Fruit fly (Drosophila melanogaster) whole organism, embryonic: ENCODE results near the gene Faa.

ENCODE experiments used
- Antp ChIP-seq: fragments of 200-800 bp; sonication (Bioruptor generic); optimal IDR thresholded peaks from 3 replicates; lab custom pipeline; 2016; ENCODE audit warnings: missing biosample characterization, missing genetic modification characterization
- B-H1 ChIP-seq: fragments of 200-800 bp; sonication (Bioruptor generic); IDR thresholded peaks from 3 replicates; pipeline ENCODE4 v1.3.6; 2022; ENCODE audit warnings: missing biosample characterization, missing genetic modification characterization
- C15 ChIP-seq: fragments of 200-800 bp; sonication (Bioruptor generic); IDR thresholded peaks from 3 replicates; pipeline ENCODE4 v1.3.6; 2022; ENCODE audit warnings: missing biosample characterization, missing genetic modification characterization
- CG10321 ChIP-seq: fragments of 200-800 bp; sonication (Bioruptor generic); IDR thresholded peaks from 2 replicates; pipeline ENCODE4 v1.3.6; 2022; ENCODE audit warnings: missing biosample characterization, missing genetic modification characterization
- CG12299 ChIP-seq: fragments of 200-800 bp; sonication (Bioruptor generic); optimal IDR thresholded peaks from 2 replicates; lab custom pipeline; 2018; ENCODE audit warnings: missing biosample characterization, mild to moderate bottlenecking, missing genetic modification characterization
- CG15479 ChIP-seq: fragments of 200-800 bp; sonication (Bioruptor generic); optimal IDR thresholded peaks from 3 replicates; lab custom pipeline; 2019; ENCODE audit warnings: missing biosample characterization, mild to moderate bottlenecking, missing genetic modification characterization, moderate library complexity
- CG15601 ChIP-seq: fragments of 200-800 bp; sonication (Bioruptor generic); optimal IDR thresholded peaks from 3 replicates; lab custom pipeline; 2019; ENCODE audit warnings: missing biosample characterization, mild to moderate bottlenecking, missing genetic modification characterization, moderate library complexity
- CG17612 ChIP-seq: fragments of 200-800 bp; sonication (Bioruptor generic); IDR thresholded peaks from 2 replicates; pipeline ENCODE4 v1.3.6; 2022; ENCODE audit warnings: missing biosample characterization, missing genetic modification characterization
- CG2120 ChIP-seq: fragments of 200-800 bp; sonication (Bioruptor generic); optimal IDR thresholded peaks from 3 replicates; lab custom pipeline; 2016; ENCODE audit warnings: missing biosample characterization, missing genetic modification characterization
- CG2129 ChIP-seq: fragments of 200-800 bp; sonication (Bioruptor generic); IDR thresholded peaks from 2 replicates; pipeline ENCODE4 v1.3.6; 2022; ENCODE audit warnings: missing biosample characterization, missing genetic modification characterization; ENCODE audit not compliant: partially characterized antibody
- CG2712 ChIP-seq: fragments of 200-800 bp; optimal IDR thresholded peaks from 3 replicates; lab custom pipeline; 2019; ENCODE audit warnings: missing biosample characterization, mild to moderate bottlenecking, missing genetic modification characterization, moderate library complexity
- CG30020 ChIP-seq: fragments of 200-800 bp; optimal IDR thresholded peaks from 2 replicates; lab custom pipeline; 2019; ENCODE audit warnings: missing biosample characterization, mild to moderate bottlenecking, missing genetic modification characterization, moderate library complexity
- CG4707 ChIP-seq: fragments of 200-800 bp; sonication (Bioruptor generic); optimal IDR thresholded peaks from 2 replicates; lab custom pipeline; 2018; ENCODE audit warnings: missing biosample characterization, mild to moderate bottlenecking, missing genetic modification characterization, moderate library complexity
- CG7786 ChIP-seq: fragments of 200-800 bp; sonication (Bioruptor generic); optimal IDR thresholded peaks from 2 replicates; lab custom pipeline; 2016; ENCODE audit warnings: missing biosample characterization, missing genetic modification characterization
- CG7839 ChIP-seq: fragments of 200-800 bp; sonication (Bioruptor generic); optimal IDR thresholded peaks from 3 replicates; lab custom pipeline; 2018; ENCODE audit warnings: missing biosample characterization, mild to moderate bottlenecking, missing genetic modification characterization, moderate library complexity
- CG8089 ChIP-seq: fragments of 200-800 bp; sonication (Bioruptor generic); optimal IDR thresholded peaks from 3 replicates; lab custom pipeline; 2016; ENCODE audit warnings: missing biosample characterization, missing genetic modification characterization
- CG8765 ChIP-seq: fragments of 200-800 bp; sonication (Bioruptor generic); IDR thresholded peaks from 2 replicates; pipeline ENCODE4 v1.3.6; 2022; ENCODE audit warnings: missing biosample characterization, missing genetic modification characterization
- CkIIα-i1 ChIP-seq: fragments of 200-800 bp; sonication (Bioruptor generic); IDR thresholded peaks from 2 replicates; pipeline ENCODE4 v1.3.6; 2022; ENCODE audit warnings: missing biosample characterization, missing genetic modification characterization
- Dad ChIP-seq: fragments of 200-800 bp; sonication (Bioruptor generic); optimal IDR thresholded peaks from 3 replicates; lab custom pipeline; 2016; ENCODE audit warnings: missing biosample characterization, missing genetic modification characterization
- Dbx ChIP-seq: fragments of 200-800 bp; sonication (Bioruptor generic); IDR thresholded peaks from 3 replicates; pipeline ENCODE4 v1.3.6; 2022; ENCODE audit warnings: missing biosample characterization, missing genetic modification characterization
- Eip74EF ChIP-seq, 2 experiments: fragments of 200-800 bp in 1 of 2; fragments of >200 bp in 1 of 2; sonication (Bioruptor generic) in 1 of 2; optimal IDR thresholded peaks; 2 replicates each; lab custom pipeline; 2017 to 2019; ENCODE audit warnings: missing biosample characterization in 2 of 2, missing genetic modification characterization in 2 of 2, mild to moderate bottlenecking in 1 of 2, moderate library complexity in 1 of 2
- Hr78 ChIP-seq, 2 experiments: fragments of 200-800 bp in 1 of 2; fragments of >200 bp in 1 of 2; sonication (Bioruptor generic) in 1 of 2; optimal IDR thresholded peaks; 2 replicates each; lab custom pipeline; 2017 to 2019; ENCODE audit warnings: missing biosample characterization in 2 of 2, missing genetic modification characterization in 2 of 2, mild to moderate bottlenecking in 1 of 2, moderate library complexity in 1 of 2
- Hsf ChIP-seq: fragments of 200-800 bp; sonication (Bioruptor generic); optimal IDR thresholded peaks from 3 replicates; lab custom pipeline; 2016; ENCODE audit warnings: missing biosample characterization, missing genetic modification characterization
- Lhr ChIP-seq: fragments of 200-800 bp; sonication (Bioruptor generic); optimal IDR thresholded peaks from 3 replicates; lab custom pipeline; 2017; ENCODE audit warnings: mild to moderate bottlenecking, missing biosample characterization, missing genetic modification reagents, missing genetic modification characterization
- Lim3 ChIP-seq: fragments of 200-800 bp; sonication (Bioruptor generic); IDR thresholded peaks from 2 replicates; pipeline ENCODE4 v1.3.6; 2022; ENCODE audit warnings: missing biosample characterization, missing genetic modification characterization
- Lpt ChIP-seq: fragments of >200 bp; optimal IDR thresholded peaks from 2 replicates; lab custom pipeline; 2018; ENCODE audit warnings: missing biosample characterization, missing genetic modification characterization
- MTF-1 ChIP-seq: fragments of 200-800 bp; sonication (Bioruptor generic); optimal IDR thresholded peaks from 2 replicates; lab custom pipeline; 2018; ENCODE audit warnings: missing biosample characterization, mild to moderate bottlenecking, missing genetic modification characterization, borderline replicate concordance
- Rfx ChIP-seq: fragments of 200-800 bp; sonication (Bioruptor generic); IDR thresholded peaks from 2 replicates; pipeline ENCODE4 v1.3.6; 2022; ENCODE audit warnings: missing biosample characterization, missing genetic modification characterization
- Rx ChIP-seq: fragments of 200-800 bp; sonication (Bioruptor generic); IDR thresholded peaks from 2 replicates; pipeline ENCODE4 v1.3.6; 2022; ENCODE audit warnings: missing biosample characterization, missing genetic modification characterization
- Sox100B ChIP-seq: fragments of 200-800 bp; sonication (Bioruptor generic); optimal IDR thresholded peaks from 3 replicates; lab custom pipeline; 2018; ENCODE audit warnings: missing biosample characterization, mild to moderate bottlenecking, missing genetic modification characterization
- ara ChIP-seq: fragments of 200-800 bp; sonication (Bioruptor generic); IDR thresholded peaks from 2 replicates; pipeline ENCODE4 v1.3.6; 2022; ENCODE audit warnings: missing biosample characterization, missing genetic modification characterization
- ash1 ChIP-seq: fragments of 200-800 bp; sonication (Bioruptor generic); optimal IDR thresholded peaks from 2 replicates; lab custom pipeline; 2018; ENCODE audit warnings: missing biosample characterization, mild to moderate bottlenecking, missing genetic modification characterization
- az2 ChIP-seq: fragments of 200-800 bp; sonication (Bioruptor generic); optimal IDR thresholded peaks from 3 replicates; lab custom pipeline; 2016; ENCODE audit warnings: missing biosample characterization, missing genetic modification characterization
- br ChIP-seq: fragments of >200 bp; optimal IDR thresholded peaks from 2 replicates; lab custom pipeline; 2017
- croc ChIP-seq: fragments of 200-800 bp; sonication (Bioruptor generic); conservative IDR thresholded peaks from 3 replicates; pipeline ENCODE4 v1.3.6; 2022; ENCODE audit warnings: missing biosample characterization, missing genetic modification characterization
- crol ChIP-seq: fragments of 200-800 bp; sonication (Bioruptor generic); IDR thresholded peaks from 2 replicates; pipeline ENCODE4 v1.3.6; 2022; ENCODE audit warnings: missing biosample characterization, missing genetic modification characterization
- cwo ChIP-seq: fragments of 200-800 bp; sonication (Bioruptor generic); optimal IDR thresholded peaks from 3 replicates; lab custom pipeline; 2017; ENCODE audit warnings: missing biosample characterization, missing genetic modification characterization, mild to moderate bottlenecking, moderate library complexity, missing genetic modification reagents
- eve ChIP-seq, 2 experiments: fragments of >200 bp; optimal IDR thresholded peaks; 2 replicates each; lab custom pipeline; 2017; ENCODE audit warnings: missing biosample characterization in 2 of 2, missing genetic modification characterization in 2 of 2
- fd96Cb ChIP-seq: fragments of 200-800 bp; sonication (Bioruptor generic); optimal IDR thresholded peaks from 2 replicates; lab custom pipeline; 2018; ENCODE audit warnings: missing biosample characterization, mild to moderate bottlenecking, missing genetic modification characterization, moderate library complexity
- h ChIP-seq: fragments of >200 bp; optimal IDR thresholded peaks from 2 replicates; lab custom pipeline; 2017
- kni ChIP-seq: fragments of 200-800 bp; sonication (Bioruptor generic); optimal IDR thresholded peaks from 3 replicates; lab custom pipeline; 2017; ENCODE audit warnings: mild to moderate bottlenecking, missing biosample characterization, missing genetic modification reagents, missing genetic modification characterization
- nmo ChIP-seq: fragments of 200-800 bp; sonication (Bioruptor generic); optimal IDR thresholded peaks from 2 replicates; lab custom pipeline; 2018; ENCODE audit warnings: missing biosample characterization, mild to moderate bottlenecking, missing genetic modification characterization, moderate library complexity
- otp ChIP-seq: fragments of 200-800 bp; sonication (Bioruptor generic); IDR thresholded peaks from 3 replicates; pipeline ENCODE4, ENCODE4 v1.3.6; 2022; ENCODE audit warnings: missing biosample characterization, missing genetic modification characterization
- pita ChIP-seq: fragments of 200-800 bp; sonication (Bioruptor generic); optimal IDR thresholded peaks from 2 replicates; lab custom pipeline; 2017; ENCODE audit warnings: missing biosample characterization, mild to moderate bottlenecking, missing genetic modification characterization
- pzg ChIP-seq: fragments of 200-800 bp; sonication (Bioruptor generic); optimal IDR thresholded peaks from 3 replicates; lab custom pipeline; 2018; ENCODE audit warnings: missing biosample characterization, mild to moderate bottlenecking, missing genetic modification characterization, moderate library complexity
- rib ChIP-seq: fragments of 200-800 bp; sonication (Bioruptor generic); IDR thresholded peaks from 2 replicates; pipeline ENCODE4 v1.3.6; 2022; ENCODE audit warnings: missing biosample characterization, missing genetic modification characterization
- sens-2 ChIP-seq: fragments of 200-800 bp; sonication (Bioruptor generic); IDR thresholded peaks from 2 replicates; pipeline ENCODE4 v1.3.6; 2022; ENCODE audit warnings: missing biosample characterization, missing genetic modification characterization
- trh ChIP-seq: fragments of 200-800 bp; sonication (Bioruptor generic); optimal IDR thresholded peaks from 2 replicates; lab custom pipeline; 2016; ENCODE audit warnings: missing biosample characterization, missing genetic modification characterization
- tx ChIP-seq: fragments of 200-800 bp; sonication (Bioruptor generic); optimal IDR thresholded peaks from 2 replicates; lab custom pipeline; 2016; ENCODE audit warnings: missing biosample characterization, missing genetic modification characterization
- wek ChIP-seq: fragments of 200-800 bp; sonication (Bioruptor generic); optimal IDR thresholded peaks from 3 replicates; lab custom pipeline; 2018; ENCODE audit warnings: missing biosample characterization, mild to moderate bottlenecking, missing genetic modification characterization, moderate library complexity
- zen ChIP-seq: fragments of 200-800 bp; sonication (Bioruptor generic); optimal IDR thresholded peaks from 3 replicates; lab custom pipeline; 2018; ENCODE audit warnings: missing biosample characterization, mild to moderate bottlenecking, missing genetic modification characterization, moderate library complexity

The Faa gene

DNA sequence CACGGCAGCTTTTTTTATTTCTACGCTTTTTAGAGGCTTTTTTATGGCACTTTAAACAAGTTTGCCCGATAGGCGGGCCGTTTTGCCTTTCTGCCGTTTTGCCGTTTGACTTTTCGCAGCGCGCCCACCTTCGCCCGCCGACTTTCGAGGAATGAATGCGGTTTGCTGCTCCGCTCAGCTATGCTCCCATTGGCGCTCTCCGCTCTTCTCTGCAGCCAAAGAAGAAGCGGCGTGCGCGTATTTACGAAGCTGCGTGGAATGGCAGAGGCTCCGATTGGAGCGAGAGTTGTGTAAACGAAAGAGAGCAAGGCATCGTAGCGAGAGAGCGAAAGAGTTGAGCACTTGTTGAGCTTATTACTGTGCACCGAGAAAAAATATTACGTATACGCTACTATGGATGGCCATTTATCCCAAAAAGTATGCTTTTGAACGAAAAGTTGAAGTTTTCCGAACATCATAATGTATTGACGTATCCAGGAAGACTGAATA, 2.1 kb downstream of the Faa start, which contains the start of gene wit (continued):
- TF ChIP-seq CG8765 (GFP tag; lab: Robert Waterston, UW) (no peak), cwo (GFP tag; lab: Kevin White, UChicago) (no peak), trh (GFP tag; lab: Kevin White, UChicago) (no peak), Lim3 (GFP tag; lab: Robert Waterston, UW) (no peak), az2 (GFP tag; lab: Kevin White, UChicago) (no peak), tx (GFP tag; lab: Kevin White, UChicago) (no peak), Rx (GFP tag; lab: Robert Waterston, UW) (no peak), CG2120 (GFP tag; lab: Kevin White, UChicago) (peak; percentile 58), CG17612 (GFP tag; lab: Robert Waterston, UW) (no peak), croc (GFP tag; lab: Robert Waterston, UW) (no peak), Rfx (GFP tag; lab: Robert Waterston, UW) (peak; percentile 31; the same call in 1 of the 2 replicates), Eip74EF (GFP tag; optimal IDR thresholded peaks at IDR 0.05; lab: Kevin White, UChicago) (peak in 1 of 2 experiments; percentile 27), pzg (GFP tag; lab: Kevin White, UChicago) (no peak), CG15601 (no peak), br (lab: Kevin White, UChicago) (no peak), kni (peak; percentile 14), Lhr (no peak), zen (no peak), CG30020 (no peak), CG2712 (no peak), Antp (no peak), CG8089 (GFP tag; lab: Kevin White, UChicago) (no peak), CG7786 (GFP tag; lab: Kevin White, UChicago) (peak; percentile 31), Dad (GFP tag; lab: Kevin White, UChicago) (no peak), Dbx (GFP tag; lab: Robert Waterston, UW) (0 out of 3 replicates have a peak, but pooled peaks have one; percentile 51), crol (no peak), wek (GFP tag; lab: Kevin White, UChicago) (peak; percentile 48), rib (GFP tag; lab: Robert Waterston, UW) (peak; percentile 56; the same call in 1 of the 2 replicates), C15 (GFP tag; lab: Robert Waterston, UW) (0 out of 3 replicates have a peak, but pooled peaks have one; percentile 26), eve (GFP tag; optimal IDR thresholded peaks at IDR 0.05; lab: Kevin White, UChicago) (no peak), CG15479 (GFP tag; lab: Kevin White, UChicago) (no peak), h (lab: Kevin White, UChicago) (no peak), CG2129 (GFP tag; lab: Robert Waterston, UW) (no peak), Hsf (GFP tag; lab: Kevin White, UChicago) (peak; percentile 26), nmo (GFP tag; lab: Kevin White, UChicago) (no peak), CG12299 (tag; lab: Kevin White, UChicago) (peak; percentile 21), ara (GFP tag; lab: Robert Waterston, UW) (no peak), B-H1 (no peak; the same call in 2 of the 3 replicates), pita (no peak), ash1 (no peak), CkIIα-i1 (no peak), Lpt (GFP tag; lab: Kevin White, UChicago) (no peak), CG10321 (no peak), MTF-1 (GFP tag; lab: Kevin White, UChicago) (no peak), sens-2 (GFP tag; lab: Robert Waterston, UW) (no peak), Hr78 (GFP tag; optimal IDR thresholded peaks at IDR 0.05; lab: Kevin White, UChicago) (no peak), Sox100B (no peak), CG4707 (GFP tag; lab: Kevin White, UChicago) (peak; percentile 22), CG7839 (tag; lab: Kevin White, UChicago) (no peak), otp (GFP tag; lab: Robert Waterston, UW) (peak; percentile 58; the same call in 2 of the 3 replicates), fd96Cb (tag; lab: Kevin White, UChicago) (no peak)
